Worm (Caenorhabditis elegans) whole organism, L4/young adult: Measurements from ENCODE around the gene lst-4.

ENCODE experiments used
- W03F9.2 ChIP-seq: fragments of 150-350 bp; optimal IDR thresholded peaks from 2 replicates; lab custom pipeline; 2014; ENCODE audit warnings: missing biosample characterization, missing genetic modification characterization
- dao-5 ChIP-seq: sonication (generic microtip); optimal IDR thresholded peaks from 2 replicates; lab custom pipeline; 2016; ENCODE audit warnings: missing genotype, missing genetic modification characterization, moderate library complexity, missing compliant biosample characterization
- him-1 ChIP-seq: sonication (generic microtip); optimal IDR thresholded peaks from 2 replicates; lab custom pipeline; 2016; ENCODE audit warnings: missing genotype, missing genetic modification reagents, missing genetic modification characterization, missing compliant biosample characterization

Gene lst-4

ce11 chrIV:14069760-14070159, at the start of gene lst-4:
Gene lst-4, minus strand, starts transcription at chrIV:14069860.
- TF ChIP-seq W03F9.2 (tag; lab: Kevin White, UChicago), result no peak
- TF ChIP-seq dao-5 (tag; lab: Kevin White, UChicago), result no peak

DNA sequence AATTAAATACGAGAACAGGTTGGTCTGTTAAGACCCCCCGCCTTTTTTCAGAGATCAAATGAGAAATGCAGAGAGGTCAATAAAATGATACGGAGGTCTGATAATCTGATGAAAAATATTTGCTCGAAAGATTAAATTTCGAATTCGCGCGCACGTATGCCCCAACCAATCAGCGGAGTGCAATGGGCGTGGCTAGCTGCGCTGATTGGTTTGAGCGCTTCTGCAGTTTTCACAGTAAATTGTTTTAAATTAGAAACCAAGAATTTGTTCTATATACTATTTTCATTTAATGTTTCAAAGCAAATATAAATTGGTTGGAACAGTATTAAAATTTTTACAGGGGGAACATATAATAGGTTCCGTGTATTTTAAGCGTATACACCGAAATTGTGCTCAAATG, 49.7 kb upstream of the lst-4 start:
- TF ChIP-seq W03F9.2 (tag; lab: Kevin White, UChicago), result no peak
- TF ChIP-seq dao-5 (tag; lab: Kevin White, UChicago), result no peak
- no peak for TF ChIP-seq him-1 (tag; lab: Kevin White, UChicago)

DNA sequence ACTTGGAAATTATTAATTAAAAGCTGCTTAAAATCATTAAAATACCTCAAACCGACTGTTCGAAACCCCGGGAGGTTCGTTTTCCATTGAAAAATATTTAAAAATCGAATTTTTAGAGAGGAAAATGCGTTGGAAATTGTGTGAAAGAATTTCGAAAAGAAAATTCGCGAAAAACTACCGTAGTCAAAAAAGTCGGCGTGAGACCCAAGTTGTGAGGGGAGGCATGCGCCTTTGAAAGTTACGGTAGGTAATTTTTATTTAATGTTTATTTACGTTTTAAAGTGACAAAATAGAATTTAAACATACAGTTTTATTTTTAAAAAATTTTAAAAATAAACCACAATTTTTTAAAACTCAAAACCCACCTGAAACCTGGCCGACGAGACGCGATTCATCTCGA, 45.9 kb upstream of the lst-4 start:
- TF ChIP-seq dao-5 (tag; lab: Kevin White, UChicago), result no peak
- TF ChIP-seq W03F9.2 (tag; lab: Kevin White, UChicago), result peak; percentile 45

DNA sequence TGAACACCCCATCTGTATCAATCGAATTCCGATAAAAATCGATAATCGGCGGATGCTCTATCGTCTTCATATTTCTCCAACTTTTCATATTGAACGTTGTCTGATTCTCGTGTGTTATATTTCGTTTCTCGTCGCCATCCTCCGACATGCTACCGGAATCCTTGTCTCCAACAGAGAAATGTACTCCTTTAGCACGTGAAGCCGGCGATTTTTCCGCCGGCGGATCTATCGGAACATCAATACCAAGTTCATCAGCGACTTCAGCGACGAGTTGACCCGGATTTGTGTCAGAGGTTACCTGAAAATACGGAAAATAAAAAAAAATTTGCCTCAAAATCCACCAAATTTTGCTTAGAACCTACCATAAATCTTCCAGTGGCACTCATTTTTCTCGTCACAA, 45.4 kb upstream of the lst-4 start:
- no peak for TF ChIP-seq him-1 (tag; lab: Kevin White, UChicago)
- TF ChIP-seq dao-5 (tag; lab: Kevin White, UChicago), result no peak
- TF ChIP-seq W03F9.2 (tag; lab: Kevin White, UChicago), result no peak

ce11 chrIV:14114357-14114756, 44.7 kb upstream of the lst-4 start:
- TF ChIP-seq him-1 (tag; lab: Kevin White, UChicago) (no peak), dao-5 (tag; lab: Kevin White, UChicago) (no peak), W03F9.2 (tag; lab: Kevin White, UChicago) (no peak)

DNA sequence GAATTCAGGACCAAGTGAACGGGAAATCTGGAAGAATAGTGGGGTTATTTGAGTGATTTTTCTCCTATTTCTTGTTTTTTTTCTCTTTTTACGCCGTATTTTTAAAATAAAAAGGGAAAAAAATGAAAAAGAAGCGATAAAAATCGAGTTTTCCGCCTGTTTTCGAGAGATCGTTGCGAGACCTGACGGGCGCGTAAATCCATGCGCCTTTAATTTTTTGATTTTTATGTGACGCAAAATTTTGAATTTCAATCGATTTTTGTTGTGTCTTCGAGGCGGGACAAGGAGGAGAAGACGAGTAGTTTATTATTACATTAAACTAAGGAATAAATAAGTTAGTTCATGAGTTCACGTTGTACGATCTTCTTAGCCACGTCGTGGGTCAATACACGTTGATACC, 44.0 kb upstream of the lst-4 start:
- TF ChIP-seq W03F9.2 (tag; lab: Kevin White, UChicago), result no peak
- no peak for TF ChIP-seq dao-5 (tag; lab: Kevin White, UChicago)
- TF ChIP-seq him-1 (tag; lab: Kevin White, UChicago), result no peak

- TF ChIP-seq him-1 (tag; lab: Kevin White, UChicago) (no peak), W03F9.2 (tag; lab: Kevin White, UChicago) (no peak), dao-5 (tag; lab: Kevin White, UChicago) (no peak)
Measured at ce11 chrIV:14107647-14108046, 38.0 kb upstream of the lst-4 start.

- TF ChIP-seq dao-5 (tag; lab: Kevin White, UChicago) (no peak), him-1 (tag; lab: Kevin White, UChicago) (no peak)
Measured at ce11 chrIV:14106274-14106673, 36.6 kb upstream of the lst-4 start, which contains the start of gene ins-34. Gene ins-34, plus strand, starts transcription at chrIV:14106574.

ce11 chrIV:14104745-14105144, 35.1 kb upstream of the lst-4 start:
- TF ChIP-seq dao-5 (tag; lab: Kevin White, UChicago) (no peak), W03F9.2 (tag; lab: Kevin White, UChicago) (no peak), him-1 (tag; lab: Kevin White, UChicago) (no peak)

ce11 chrIV:14103054-14103453, 33.4 kb upstream of the lst-4 start, which contains the start of gene F52B11.5:
Gene F52B11.5, minus strand, starts transcription at chrIV:14103231.
- no peak for TF ChIP-seq him-1 (tag; lab: Kevin White, UChicago)
- no peak for TF ChIP-seq W03F9.2 (tag; lab: Kevin White, UChicago)
- TF ChIP-seq dao-5 (tag; lab: Kevin White, UChicago), result no peak

DNA sequence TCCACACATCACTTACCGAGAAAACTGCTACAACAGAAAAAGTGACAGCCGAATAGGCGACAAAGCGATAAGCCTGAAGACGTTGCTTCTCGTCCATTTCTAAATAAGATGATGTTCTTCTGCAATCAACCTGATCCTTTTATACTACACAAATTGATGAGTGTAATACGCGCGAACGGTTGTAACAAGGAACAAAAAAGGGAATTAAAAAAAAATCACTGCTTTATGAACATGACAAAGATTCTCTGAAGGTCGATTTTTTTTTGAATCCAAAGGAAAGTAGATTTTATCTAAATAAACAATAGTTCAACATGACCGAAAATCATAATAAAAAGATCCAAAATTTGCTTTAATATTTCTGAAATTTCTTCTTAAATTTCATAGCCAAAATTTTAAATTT, 29.6 kb upstream of the lst-4 start, which contains the start of gene col-133:
Gene col-133, minus strand, starts transcription at position 101 of the 400 bp plus-strand sequence.
- no peak for TF ChIP-seq him-1 (tag; lab: Kevin White, UChicago)
- no peak for TF ChIP-seq dao-5 (tag; lab: Kevin White, UChicago)
- no peak for TF ChIP-seq W03F9.2 (tag; lab: Kevin White, UChicago)

- TF ChIP-seq dao-5 (tag; lab: Kevin White, UChicago) (no peak), W03F9.2 (tag; lab: Kevin White, UChicago) (no peak), him-1 (tag; lab: Kevin White, UChicago) (no peak)
Measured at ce11 chrIV:14098540-14099098, 29.0 kb upstream of the lst-4 start.

DNA sequence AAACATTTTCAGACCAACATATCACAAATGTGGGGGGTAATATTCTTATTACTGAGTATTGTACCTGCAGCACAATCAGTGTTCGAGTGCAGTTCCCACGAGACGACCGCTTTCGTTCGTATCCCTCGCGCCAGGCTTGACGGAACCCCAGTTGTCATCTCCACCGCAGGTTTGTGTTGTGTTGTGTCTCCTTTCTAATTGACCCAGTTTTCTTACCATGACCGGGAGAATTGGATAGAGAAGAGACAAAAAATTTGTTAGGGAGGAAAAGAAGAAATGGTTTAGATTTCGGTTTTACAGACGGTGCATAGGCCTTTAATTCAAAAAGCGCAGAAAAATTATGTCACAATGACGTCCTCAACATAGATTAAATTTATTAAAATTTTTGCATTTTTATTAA, 21.6 kb upstream of the lst-4 start, which contains the start of gene noah-2:
Gene noah-2, plus strand, starts transcription at position 13 of the 400 bp plus-strand sequence.
- no peak for TF ChIP-seq him-1 (tag; lab: Kevin White, UChicago)
- no peak for TF ChIP-seq W03F9.2 (tag; lab: Kevin White, UChicago)
- TF ChIP-seq dao-5 (tag; lab: Kevin White, UChicago), result no peak

ce11 chrIV:14089749-14090148, 20.1 kb upstream of the lst-4 start:
- TF ChIP-seq W03F9.2 (tag; lab: Kevin White, UChicago) (no peak), him-1 (tag; lab: Kevin White, UChicago) (no peak), dao-5 (tag; lab: Kevin White, UChicago) (no peak)
